Worm (Caenorhabditis elegans) whole organism, early embryonic: ENCODE measurements around the gene R13A5.11.

Experiments
- B0310.2 ChIP-seq: sonication (generic microtip); optimal IDR thresholded peaks from 2 replicates; lab custom pipeline; 2016; ENCODE audit warnings: mild to moderate bottlenecking, missing genetic modification characterization, missing compliant biosample characterization
- F13C5.2 ChIP-seq: sonication (generic microtip); optimal IDR thresholded peaks from 2 replicates; lab custom pipeline; 2017; ENCODE audit warnings: mild to moderate bottlenecking, missing genetic modification characterization, inconsistent platforms, missing compliant biosample characterization
- aly-1 ChIP-seq: sonication (generic microtip); optimal IDR thresholded peaks from 2 replicates; lab custom pipeline; 2016; ENCODE audit warnings: missing genetic modification characterization, missing compliant biosample characterization
- ama-1 ChIP-seq: fragments of 150-350 bp; optimal IDR thresholded peaks from 2 replicates; lab custom pipeline; 2014
- ceh-13 ChIP-seq: fragments of 200-800 bp; sonication (Bioruptor generic); optimal IDR thresholded peaks from 2 replicates; lab custom pipeline; 2018; ENCODE audit warnings: mild to moderate bottlenecking, missing genetic modification characterization, missing compliant biosample characterization
- ceh-36 ChIP-seq: sonication (generic microtip); optimal IDR thresholded peaks from 2 replicates; lab custom pipeline; 2016; ENCODE audit warnings: missing genetic modification characterization, inconsistent platforms, missing compliant biosample characterization
- ets-7 ChIP-seq: sonication (generic microtip); optimal IDR thresholded peaks from 2 replicates; lab custom pipeline; 2016; ENCODE audit warnings: missing genotype, missing genetic modification characterization, missing compliant biosample characterization
- flt-1 ChIP-seq: fragments of 200-800 bp; sonication (Bioruptor generic); IDR thresholded peaks from 2 replicates; pipeline ENCODE4 v1.3.6; 2022; ENCODE audit warnings: missing genetic modification characterization, missing compliant biosample characterization
- hmbx-1 ChIP-seq: sonication (generic microtip); optimal IDR thresholded peaks from 2 replicates; lab custom pipeline; 2016; ENCODE audit warnings: mild to moderate bottlenecking, missing genetic modification characterization, missing compliant biosample characterization
- hmg-4 ChIP-seq: fragments of 200-800 bp; sonication (Bioruptor generic); optimal IDR thresholded peaks from 2 replicates; lab custom pipeline; 2018; ENCODE audit warnings: mild to moderate bottlenecking, missing genetic modification characterization, missing compliant biosample characterization
- hnd-1 ChIP-seq: sonication (generic microtip); optimal IDR thresholded peaks from 2 replicates; lab custom pipeline; 2016; ENCODE audit warnings: missing genetic modification characterization, missing compliant biosample characterization
- pes-1 ChIP-seq: fragments of 200-800 bp; sonication (Bioruptor generic); IDR thresholded peaks from 2 replicates; pipeline ENCODE4 v1.3.6; 2022; ENCODE audit warnings: missing genetic modification reagents, missing genetic modification characterization, missing compliant biosample characterization
- scrt-1 ChIP-seq: fragments of 200-800 bp; sonication (Bioruptor generic); IDR thresholded peaks from 2 replicates; pipeline ENCODE4 v1.3.6; 2022; ENCODE audit warnings: missing genetic modification characterization, missing compliant biosample characterization
- sea-1 ChIP-seq: fragments of 200-800 bp; sonication (Bioruptor generic); conservative IDR thresholded peaks from 2 replicates; pipeline ENCODE4 v1.3.6; 2022; ENCODE audit warnings: missing genetic modification characterization, missing compliant biosample characterization
- tbx-11 ChIP-seq: fragments of 200-800 bp; sonication (Bioruptor generic); IDR thresholded peaks from 2 replicates; pipeline ENCODE4 v1.3.6; 2022; ENCODE audit warnings: missing genetic modification characterization, missing compliant biosample characterization
- tbx-37 ChIP-seq: fragments of 200-800 bp; sonication (Bioruptor generic); conservative IDR thresholded peaks from 2 replicates; pipeline ENCODE4 v1.3.6; 2022; ENCODE audit warnings: missing genetic modification reagents, missing genetic modification characterization, missing compliant biosample characterization
- tra-4 ChIP-seq: sonication (generic microtip); optimal IDR thresholded peaks from 2 replicates; lab custom pipeline; 2017; ENCODE audit warnings: missing genetic modification characterization, missing compliant biosample characterization

R13A5.11 gene

ce11 chrIII:7557930-7558470 is 35.1 kb downstream of the R13A5.11 start:
- TF ChIP-seq B0310.2 (tag; lab: Kevin White, UChicago) (no peak), hmg-4 (GFP tag; lab: Kevin White, UChicago) (no peak), aly-1 (tag; lab: Kevin White, UChicago) (no peak), scrt-1 (GFP tag; lab: Robert Waterston, UW) (no peak), F13C5.2 (no peak), ets-7 (tag; lab: Kevin White, UChicago) (no peak), sea-1 (GFP tag; lab: Robert Waterston, UW) (no peak), ceh-36 (tag; lab: Kevin White, UChicago) (no peak), hmbx-1 (tag; lab: Kevin White, UChicago) (no peak), ceh-13 (no peak), flt-1 (GFP tag; lab: Robert Waterston, UW) (no peak), tbx-11 (GFP tag; lab: Robert Waterston, UW) (no peak), ama-1 (no peak), tra-4 (tag; lab: Kevin White, UChicago) (no peak), pes-1 (no peak), tbx-37 (no peak), hnd-1 (tag; lab: Kevin White, UChicago) (no peak)

ce11 chrIII:7555360-7555759 is 37.8 kb downstream of the R13A5.11 start, which contains the start of gene ceh-13:
TSS of gene ceh-13 (plus strand) at chrIII:7555660.
- TF ChIP-seq ets-7 (tag; lab: Kevin White, UChicago) (no peak), hnd-1 (tag; lab: Kevin White, UChicago) (no peak), B0310.2 (tag; lab: Kevin White, UChicago) (no peak), ama-1 (no peak), tbx-37 (no peak), ceh-13 (no peak), F13C5.2 (no peak), flt-1 (GFP tag; lab: Robert Waterston, UW) (no peak), scrt-1 (GFP tag; lab: Robert Waterston, UW) (no peak), pes-1 (no peak), ceh-36 (tag; lab: Kevin White, UChicago) (no peak), hmg-4 (GFP tag; lab: Kevin White, UChicago) (no peak), sea-1 (GFP tag; lab: Robert Waterston, UW) (no peak), tra-4 (tag; lab: Kevin White, UChicago) (no peak), tbx-11 (GFP tag; lab: Robert Waterston, UW) (no peak), aly-1 (tag; lab: Kevin White, UChicago) (no peak), hmbx-1 (tag; lab: Kevin White, UChicago) (no peak)

ce11 chrIII:7554697-7555145 is 38.4 kb downstream of the R13A5.11 start:
- TF ChIP-seq sea-1 (GFP tag; lab: Robert Waterston, UW) (0 out of 2 replicates have a peak, but pooled peaks have one; percentile 45), B0310.2 (tag; lab: Kevin White, UChicago) (no peak), aly-1 (tag; lab: Kevin White, UChicago) (no peak), ceh-13 (peak; percentile 61), tbx-11 (GFP tag; lab: Robert Waterston, UW) (0 out of 2 replicates have a peak, but pooled peaks have one; percentile 40), hmg-4 (GFP tag; lab: Kevin White, UChicago) (peak; percentile 32)

ce11 chrIII:7553693-7554226 is 39.4 kb downstream of the R13A5.11 start:
- TF ChIP-seq flt-1 (GFP tag; lab: Robert Waterston, UW) = no peak
- no peak for TF ChIP-seq B0310.2 (tag; lab: Kevin White, UChicago)
- TF ChIP-seq sea-1 (GFP tag; lab: Robert Waterston, UW) = no peak
- TF ChIP-seq pes-1 = no peak
- TF ChIP-seq hmg-4 (GFP tag; lab: Kevin White, UChicago) = no peak
- no peak for TF ChIP-seq ama-1

- no peak for TF ChIP-seq hnd-1 (tag; lab: Kevin White, UChicago)
- TF ChIP-seq scrt-1 (GFP tag; lab: Robert Waterston, UW) = no peak
- TF ChIP-seq hmg-4 (GFP tag; lab: Kevin White, UChicago) = no peak
- TF ChIP-seq tbx-37 = no peak
- TF ChIP-seq flt-1 (GFP tag; lab: Robert Waterston, UW) = no peak
- no peak for TF ChIP-seq hmbx-1 (tag; lab: Kevin White, UChicago)
- no peak for TF ChIP-seq pes-1
- no peak for TF ChIP-seq ets-7 (tag; lab: Kevin White, UChicago)
- no peak for TF ChIP-seq aly-1 (tag; lab: Kevin White, UChicago)
- no peak for TF ChIP-seq F13C5.2
- TF ChIP-seq tra-4 (tag; lab: Kevin White, UChicago) = no peak
- no peak for TF ChIP-seq tbx-11 (GFP tag; lab: Robert Waterston, UW)
- no peak for TF ChIP-seq ceh-36 (tag; lab: Kevin White, UChicago)
- no peak for TF ChIP-seq ceh-13
- TF ChIP-seq ama-1 = no peak
- TF ChIP-seq sea-1 (GFP tag; lab: Robert Waterston, UW) = no peak
- TF ChIP-seq B0310.2 (tag; lab: Kevin White, UChicago) = no peak
These were observed 40.3 kb downstream of the R13A5.11 start for ce11 chrIII:7552859-7553258.

- peak; percentile 13 for TF ChIP-seq ceh-13
- TF ChIP-seq pes-1 = no peak
These were observed 42.2 kb downstream of the R13A5.11 start for ce11 chrIII:7550979-7551378.

ce11 chrIII:7548963-7549362 is 44.2 kb downstream of the R13A5.11 start:
- TF ChIP-seq ceh-13 = no peak
- no peak for TF ChIP-seq ama-1
- no peak for TF ChIP-seq ets-7 (tag; lab: Kevin White, UChicago)
- TF ChIP-seq hmbx-1 (tag; lab: Kevin White, UChicago) = no peak
- TF ChIP-seq tra-4 (tag; lab: Kevin White, UChicago) = no peak
- no peak for TF ChIP-seq hmg-4 (GFP tag; lab: Kevin White, UChicago)
- TF ChIP-seq sea-1 (GFP tag; lab: Robert Waterston, UW) = no peak
- no peak for TF ChIP-seq flt-1 (GFP tag; lab: Robert Waterston, UW)
- TF ChIP-seq scrt-1 (GFP tag; lab: Robert Waterston, UW) = no peak
- TF ChIP-seq B0310.2 (tag; lab: Kevin White, UChicago) = no peak
- no peak for TF ChIP-seq hnd-1 (tag; lab: Kevin White, UChicago)
- TF ChIP-seq ceh-36 (tag; lab: Kevin White, UChicago) = no peak
- no peak for TF ChIP-seq tbx-37
